Worm (Caenorhabditis elegans) whole organism, mixed stage, embryonic: Measurements from ENCODE around the gene F07G11.3.

Experiments used
- M03D4.4 ChIP-seq: sonication (generic microtip); optimal IDR thresholded peaks from 2 replicates; lab custom pipeline; 2017; ENCODE audit warnings: mild to moderate bottlenecking, missing genetic modification characterization, missing compliant biosample characterization
- bed-3 ChIP-seq: fragments of 200-800 bp; sonication (Bioruptor generic); optimal IDR thresholded peaks from 3 replicates; lab custom pipeline; 2018; ENCODE audit warnings: mild to moderate bottlenecking, missing genetic modification characterization, moderate library complexity, missing compliant biosample characterization
- blmp-1 ChIP-seq: fragments of 150-350 bp; optimal IDR thresholded peaks from 2 replicates; lab custom pipeline; 2014; ENCODE audit warnings: missing biosample characterization, missing genetic modification characterization
- ceh-39 ChIP-seq: fragments of 150-350 bp; optimal IDR thresholded peaks from 2 replicates; lab custom pipeline; 2014; ENCODE audit warnings: missing biosample characterization, missing genetic modification characterization
- ceh-43 ChIP-seq: fragments of 200-800 bp; sonication (Bioruptor generic); optimal IDR thresholded peaks from 2 replicates; lab custom pipeline; 2018; ENCODE audit warnings: mild to moderate bottlenecking, missing genetic modification characterization, moderate library complexity, missing compliant biosample characterization
- ceh-83 ChIP-seq: fragments of 200-800 bp; sonication (Bioruptor generic); optimal IDR thresholded peaks from 2 replicates; lab custom pipeline; 2018; ENCODE audit warnings: mild to moderate bottlenecking, missing genetic modification characterization, missing compliant biosample characterization
- ces-1 ChIP-seq: fragments of 150-350 bp; optimal IDR thresholded peaks from 2 replicates; lab custom pipeline; 2014; ENCODE audit warnings: missing biosample characterization, missing genetic modification reagents, missing genetic modification characterization
- cnd-1 ChIP-seq: fragments of 200-800 bp; sonication (Bioruptor generic); optimal IDR thresholded peaks from 2 replicates; lab custom pipeline; 2018; ENCODE audit warnings: mild to moderate bottlenecking, missing genetic modification characterization, missing compliant biosample characterization
- elt-1 ChIP-seq: sonication (generic microtip); optimal IDR thresholded peaks from 2 replicates; lab custom pipeline; 2017; ENCODE audit warnings: missing genetic modification characterization, mild to moderate bottlenecking, missing compliant biosample characterization, antibody characterized with exemption, moderate library complexity, borderline replicate concordance; ENCODE audit not compliant: insufficient read depth
- elt-3 ChIP-seq: fragments of 150-350 bp; optimal IDR thresholded peaks from 2 replicates; lab custom pipeline; 2014; ENCODE audit warnings: missing biosample characterization, missing genetic modification characterization
- flh-1 ChIP-seq: fragments of 200-800 bp; sonication (Bioruptor generic); optimal IDR thresholded peaks from 2 replicates; lab custom pipeline; 2018; ENCODE audit warnings: mild to moderate bottlenecking, missing genetic modification characterization, moderate library complexity, missing compliant biosample characterization
- hlh-1 ChIP-seq: fragments of 150-350 bp; optimal IDR thresholded peaks from 2 replicates; lab custom pipeline; 2014; ENCODE audit warnings: missing biosample characterization, missing genetic modification reagents, missing genetic modification characterization
- lin-13 ChIP-seq: fragments of 150-350 bp; optimal IDR thresholded peaks from 2 replicates; lab custom pipeline; 2014; ENCODE audit warnings: missing biosample characterization, missing genetic modification characterization
- lin-32 ChIP-seq: fragments of 200-800 bp; sonication (Bioruptor generic); optimal IDR thresholded peaks from 2 replicates; lab custom pipeline; 2018; ENCODE audit warnings: mild to moderate bottlenecking, missing genetic modification characterization, missing compliant biosample characterization
- lsy-2 ChIP-seq: fragments of 150-350 bp; optimal IDR thresholded peaks from 2 replicates; lab custom pipeline; 2014; ENCODE audit warnings: missing biosample characterization, missing genetic modification characterization
- mab-5 ChIP-seq: fragments of 150-350 bp; optimal IDR thresholded peaks from 2 replicates; lab custom pipeline; 2014; ENCODE audit warnings: missing biosample characterization, missing genetic modification characterization
- mep-1 ChIP-seq: fragments of 150-350 bp; optimal IDR thresholded peaks from 2 replicates; lab custom pipeline; 2017; ENCODE audit warnings: missing biosample characterization, missing genetic modification reagents, missing genetic modification characterization, inconsistent platforms
- nhr-12 ChIP-seq: fragments of 150-350 bp; optimal IDR thresholded peaks from 2 replicates; lab custom pipeline; 2014; ENCODE audit warnings: missing biosample characterization, missing genetic modification characterization
- nhr-2 ChIP-seq: fragments of 150-350 bp; optimal IDR thresholded peaks from 2 replicates; lab custom pipeline; 2014; ENCODE audit warnings: missing biosample characterization, missing genetic modification characterization
- nhr-76 ChIP-seq: sonication (generic microtip); optimal IDR thresholded peaks from 2 replicates; lab custom pipeline; 2017; ENCODE audit warnings: missing biosample characterization, missing genetic modification characterization
- pha-4 ChIP-seq: fragments of 150-350 bp; optimal IDR thresholded peaks from 2 replicates; lab custom pipeline; 2018; ENCODE audit warnings: missing biosample characterization, missing genetic modification reagents, missing genetic modification characterization
- sem-2 ChIP-seq: fragments of 200-800 bp; sonication (Bioruptor generic); optimal IDR thresholded peaks from 2 replicates; lab custom pipeline; 2018; ENCODE audit warnings: mild to moderate bottlenecking, missing genetic modification characterization, missing compliant biosample characterization
- snpc-4 ChIP-seq: fragments of 150-350 bp; optimal IDR thresholded peaks from 2 replicates; lab custom pipeline; 2014; ENCODE audit warnings: missing biosample characterization, missing genetic modification characterization
- sptf-1 ChIP-seq: sonication (generic microtip); optimal IDR thresholded peaks from 2 replicates; lab custom pipeline; 2017; ENCODE audit warnings: mild to moderate bottlenecking, missing genetic modification characterization, moderate library complexity, missing compliant biosample characterization
- tbx-8 ChIP-seq: fragments of 200-800 bp; sonication (Bioruptor generic); optimal IDR thresholded peaks from 2 replicates; lab custom pipeline; 2018; ENCODE audit warnings: mild to moderate bottlenecking, missing genetic modification characterization, moderate library complexity, missing compliant biosample characterization
- unc-120 ChIP-seq: sonication (generic microtip); optimal IDR thresholded peaks from 2 replicates; lab custom pipeline; 2017; ENCODE audit warnings: missing genetic modification characterization, missing compliant biosample characterization; ENCODE audit not compliant: poor library complexity, severe bottlenecking
- unc-39 ChIP-seq: fragments of 150-350 bp; optimal IDR thresholded peaks from 2 replicates; lab custom pipeline; 2014; ENCODE audit warnings: missing biosample characterization, missing genetic modification characterization
- unc-62 ChIP-seq: fragments of 150-350 bp; optimal IDR thresholded peaks from 2 replicates; lab custom pipeline; 2014; ENCODE audit warnings: missing biosample characterization, missing genetic modification reagents, missing genetic modification characterization
- zip-8 ChIP-seq: fragments of 150-350 bp; optimal IDR thresholded peaks from 2 replicates; lab custom pipeline; 2014; ENCODE audit warnings: missing biosample characterization, missing genetic modification characterization
- ztf-11 ChIP-seq: fragments of 150-350 bp; optimal IDR thresholded peaks from 2 replicates; lab custom pipeline; 2014; ENCODE audit warnings: missing biosample characterization, missing genetic modification characterization

F07G11.3 gene

ce11 chrV:7269399-7269798, 29.2 kb upstream of the F07G11.3 start, which contains the start of gene C13A2.6:
Gene C13A2.6 (plus strand): TSS chrV:7269699.
- TF ChIP-seq pha-4 (tag; lab: Kevin White, UChicago) (no peak), nhr-76 (no peak), ceh-83 (GFP tag; lab: Kevin White, UChicago) (no peak), mep-1 (tag; lab: Kevin White, UChicago) (no peak), ces-1 (no peak), flh-1 (GFP tag; lab: Kevin White, UChicago) (no peak), elt-1 (tag; lab: Kevin White, UChicago) (no peak), sptf-1 (tag; lab: Kevin White, UChicago) (no peak), ztf-11 (no peak), lsy-2 (tag; lab: Kevin White, UChicago) (no peak), bed-3 (GFP tag; lab: Kevin White, UChicago) (no peak), nhr-12 (tag; lab: Kevin White, UChicago) (no peak), unc-120 (tag; lab: Kevin White, UChicago) (no peak), ceh-39 (tag; lab: Kevin White, UChicago) (no peak), nhr-2 (tag; lab: Kevin White, UChicago) (no peak), mab-5 (tag; lab: Kevin White, UChicago) (no peak), sem-2 (GFP tag; lab: Kevin White, UChicago) (no peak), blmp-1 (tag; lab: Kevin White, UChicago) (no peak), tbx-8 (GFP tag; lab: Kevin White, UChicago) (no peak), unc-39 (tag; lab: Kevin White, UChicago) (no peak)

ce11 chrV:7274992-7275391, 23.6 kb upstream of the F07G11.3 start, which contains the start of gene C13A2.10:
Gene C13A2.10 (minus strand): TSS chrV:7275092.
- no peak for TF ChIP-seq cnd-1 (tag; lab: Kevin White, UChicago)

ce11 chrV:7275491-7275890, 23.1 kb upstream of the F07G11.3 start, which contains the start of gene C13A2.5:
Gene C13A2.5 (plus strand): TSS chrV:7275791.
- no peak for TF ChIP-seq unc-62 (GFP tag; lab: Kevin White, UChicago)
- no peak for TF ChIP-seq tbx-8 (GFP tag; lab: Kevin White, UChicago)
- no peak for TF ChIP-seq sem-2 (GFP tag; lab: Kevin White, UChicago)
- TF ChIP-seq unc-120 (tag; lab: Kevin White, UChicago): no peak

ce11 chrV:7279090-7279489, 19.5 kb upstream of the F07G11.3 start, which contains the start of gene C13A2.4:
Gene C13A2.4 (plus strand): TSS chrV:7279390.
- no peak for TF ChIP-seq zip-8 (tag; lab: Kevin White, UChicago)
- TF ChIP-seq nhr-12 (tag; lab: Kevin White, UChicago): no peak
- no peak for TF ChIP-seq lin-13 (tag; lab: Kevin White, UChicago)
- TF ChIP-seq unc-120 (tag; lab: Kevin White, UChicago): no peak
- TF ChIP-seq unc-39 (tag; lab: Kevin White, UChicago): no peak
- TF ChIP-seq ceh-43 (GFP tag; lab: Kevin White, UChicago): no peak
- no peak for TF ChIP-seq M03D4.4 (tag; lab: Kevin White, UChicago)
- no peak for TF ChIP-seq unc-62 (GFP tag; lab: Kevin White, UChicago)
- TF ChIP-seq ces-1: no peak

DNA sequence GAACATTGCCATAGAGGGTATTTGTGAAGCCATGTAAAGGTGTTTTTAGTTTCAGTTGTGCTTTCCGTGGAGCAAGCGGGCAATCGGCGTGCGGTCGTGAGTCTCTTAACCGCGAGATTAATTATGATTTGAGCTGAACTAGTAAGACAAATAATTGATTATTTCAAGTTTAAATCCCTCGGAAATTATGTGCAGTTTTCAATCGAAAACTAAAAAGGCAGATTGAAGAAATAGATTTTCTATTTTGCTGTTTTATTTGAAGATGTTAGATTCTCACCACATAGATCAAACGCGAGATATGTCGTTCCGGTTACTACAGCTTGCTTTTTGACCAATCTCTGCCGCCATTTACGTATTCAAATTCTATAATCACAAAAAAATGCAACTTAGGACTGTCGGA, 16.5 kb upstream of the F07G11.3 start, which contains the start of gene C13A2.3:
Gene C13A2.3 (plus strand): TSS at position 301 of the 400 bp plus-strand sequence.
- TF ChIP-seq elt-1 (tag; lab: Kevin White, UChicago): no peak
- TF ChIP-seq lsy-2 (tag; lab: Kevin White, UChicago): no peak
- no peak for TF ChIP-seq hlh-1 (tag; lab: Kevin White, UChicago)
- TF ChIP-seq ces-1: no peak
- TF ChIP-seq flh-1 (GFP tag; lab: Kevin White, UChicago): no peak
- no peak for TF ChIP-seq nhr-2 (tag; lab: Kevin White, UChicago)
- TF ChIP-seq mep-1 (tag; lab: Kevin White, UChicago): no peak
- no peak for TF ChIP-seq nhr-12 (tag; lab: Kevin White, UChicago)
- TF ChIP-seq snpc-4: no peak
- TF ChIP-seq lin-32: no peak
- TF ChIP-seq mab-5 (tag; lab: Kevin White, UChicago): no peak
- no peak for TF ChIP-seq sptf-1 (tag; lab: Kevin White, UChicago)
- no peak for TF ChIP-seq nhr-76
- TF ChIP-seq elt-3 (tag; lab: Kevin White, UChicago): no peak
